Worm (Caenorhabditis elegans) whole organism, late embryonic: ENCODE data around the gene zmp-3.

Experiments used
- ceh-19 ChIP-seq: fragments of 200-800 bp; sonication (Bioruptor generic); optimal IDR thresholded peaks from 2 replicates; lab custom pipeline; 2018; ENCODE audit warnings: mild to moderate bottlenecking, missing genetic modification characterization, missing compliant biosample characterization
- ets-4 ChIP-seq: sonication (generic microtip); optimal IDR thresholded peaks from 2 replicates; lab custom pipeline; 2016; ENCODE audit warnings: missing genetic modification characterization, missing compliant biosample characterization
- fkh-10 ChIP-seq: fragments of 150-350 bp; optimal IDR thresholded peaks from 2 replicates; lab custom pipeline; 2014; ENCODE audit warnings: missing biosample characterization, missing genetic modification reagents, missing genetic modification characterization
- gmeb-2 ChIP-seq: sonication (generic microtip); optimal IDR thresholded peaks from 2 replicates; lab custom pipeline; 2016; ENCODE audit warnings: missing genetic modification characterization, inconsistent platforms, missing compliant biosample characterization
- nhr-232 ChIP-seq: sonication (generic microtip); optimal IDR thresholded peaks from 2 replicates; lab custom pipeline; 2016; ENCODE audit warnings: missing genetic modification characterization, missing compliant biosample characterization
- npax-4 ChIP-seq: sonication (generic microtip); optimal IDR thresholded peaks from 2 replicates; lab custom pipeline; 2016; ENCODE audit warnings: missing genetic modification characterization, missing compliant biosample characterization
- ztf-16 ChIP-seq: sonication (generic microtip); optimal IDR thresholded peaks from 2 replicates; lab custom pipeline; 2017; ENCODE audit warnings: missing genetic modification characterization, missing compliant biosample characterization

DNA sequence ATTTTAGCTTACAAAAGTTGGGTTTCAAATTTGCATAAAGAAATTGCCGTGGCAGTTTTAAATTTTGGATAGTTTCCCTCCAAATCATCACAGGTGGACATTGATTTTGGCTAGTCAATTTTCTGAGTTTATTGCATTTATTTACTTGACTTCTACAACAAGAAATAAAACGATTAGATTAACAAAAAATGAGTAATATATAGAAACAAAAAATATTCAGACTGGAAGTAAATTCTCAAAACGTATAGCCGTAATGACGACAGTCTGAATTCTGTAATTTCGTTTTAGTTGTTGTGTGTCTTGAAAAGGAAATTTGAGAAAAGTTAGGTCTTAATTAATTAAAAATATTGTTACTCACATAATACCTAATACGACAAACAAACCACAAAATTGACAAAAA lies 29.1 kb upstream of the zmp-3 start, which contains the start of gene srw-141:
- no peak for TF ChIP-seq ceh-19 (GFP tag; lab: Kevin White, UChicago)
- TF ChIP-seq ztf-16: no peak
- TF ChIP-seq ets-4 (tag; lab: Kevin White, UChicago): no peak
- TF ChIP-seq nhr-232: no peak
- TF ChIP-seq gmeb-2 (tag; lab: Kevin White, UChicago): no peak
- no peak for TF ChIP-seq fkh-10
- no peak for TF ChIP-seq npax-4 (tag; lab: Kevin White, UChicago)
